Fruit fly (Drosophila melanogaster) S2 (cell line): ENCODE measurements around the gene htt.
"Not testable (repeated sequence)": the region's sequence is repeated elsewhere in the genome, so short reads cannot be mapped to it uniquely, and the experiment has no call there.

ENCODE experiments used
- CG8478 ChIP-seq: fragments of >200 bp; optimal IDR thresholded peaks from 2 replicates; lab custom pipeline; 2018
- CTCF ChIP-seq, 2 experiments: fragments of >200 bp; optimal IDR thresholded peaks; 2 replicates each; lab custom pipeline; 2018

The htt gene

dm6 chr3R:28751611-28752129 is 55.6 kb downstream of the htt start, which contains the start of gene CG10000:
Gene CG10000 (minus strand): TSS chr3R:28751661.
- no peak for TF ChIP-seq CTCF (optimal IDR thresholded peaks at IDR 0.05; lab: Kevin White, UChicago)
- TF ChIP-seq CG8478 (lab: Kevin White, UChicago): no peak

- no peak for TF ChIP-seq CTCF (optimal IDR thresholded peaks at IDR 0.05; lab: Kevin White, UChicago)
- no peak for TF ChIP-seq CG8478 (lab: Kevin White, UChicago)
Measured at dm6 chr3R:28756879-28757278, 60.8 kb downstream of the htt start, which contains the start of gene CG9997. Gene CG9997 (minus strand): TSS chr3R:28756979.

- TF ChIP-seq CG8478 (lab: Kevin White, UChicago); CTCF (optimal IDR thresholded peaks at IDR 0.05; lab: Kevin White, UChicago): not testable (repeated sequence)
Measured at dm6 chr3R:28758134-28758533, 62.1 kb downstream of the htt start, which contains the start of gene aqrs. Gene aqrs (minus strand): TSS chr3R:28758234.

dm6 chr3R:28775703-28776102 is 79.7 kb downstream of the htt start:
- TF ChIP-seq CG8478 (lab: Kevin White, UChicago): no peak
- no peak for TF ChIP-seq CTCF (optimal IDR thresholded peaks at IDR 0.05; lab: Kevin White, UChicago)
